Fruit fly (Drosophila melanogaster) whole organism, embryonic: ENCODE results near the gene Cep290.

Experiments used
- Asciz ChIP-seq: fragments of 200-800 bp; sonication (Bioruptor generic); optimal IDR thresholded peaks from 2 replicates; lab custom pipeline; 2017; ENCODE audit warnings: missing biosample characterization, mild to moderate bottlenecking, missing genetic modification characterization, missing genetic modification reagents
- B-H2 ChIP-seq: fragments of 200-800 bp; sonication (Bioruptor generic); optimal IDR thresholded peaks from 2 replicates; lab custom pipeline; 2018; ENCODE audit warnings: missing biosample characterization, mild to moderate bottlenecking, missing genetic modification characterization
- BtbVII ChIP-seq: fragments of 200-800 bp; sonication (Bioruptor generic); optimal IDR thresholded peaks from 3 replicates; lab custom pipeline; 2017; ENCODE audit warnings: missing biosample characterization, mild to moderate bottlenecking, missing genetic modification characterization
- CG10267 ChIP-seq: fragments of 200-800 bp; sonication (Bioruptor generic); optimal IDR thresholded peaks from 2 replicates; lab custom pipeline; 2018; ENCODE audit warnings: missing biosample characterization, mild to moderate bottlenecking, missing genetic modification characterization, moderate library complexity
- CG11247 ChIP-seq: fragments of 200-800 bp; sonication (Bioruptor generic); IDR thresholded peaks from 2 replicates; pipeline ENCODE4 v1.3.6; 2022; ENCODE audit warnings: missing biosample characterization, missing genetic modification characterization
- CG12236 ChIP-seq: fragments of 200-800 bp; sonication (Bioruptor generic); optimal IDR thresholded peaks from 2 replicates; lab custom pipeline; 2016; ENCODE audit warnings: missing biosample characterization, missing genetic modification characterization
- CG13894 ChIP-seq: fragments of 200-800 bp; sonication (Bioruptor generic); optimal IDR thresholded peaks from 3 replicates; lab custom pipeline; 2018; ENCODE audit warnings: missing biosample characterization, mild to moderate bottlenecking, missing genetic modification characterization, moderate library complexity
- CG15073 ChIP-seq: fragments of 200-800 bp; sonication (Bioruptor generic); optimal IDR thresholded peaks from 2 replicates; lab custom pipeline; 2016; ENCODE audit warnings: missing biosample characterization, missing genetic modification characterization
- CG1647 ChIP-seq: fragments of 200-800 bp; sonication (Bioruptor generic); optimal IDR thresholded peaks from 3 replicates; lab custom pipeline; 2016; ENCODE audit warnings: missing biosample characterization, missing genetic modification characterization
- CG17385 ChIP-seq: fragments of 200-800 bp; sonication (Bioruptor generic); optimal IDR thresholded peaks from 3 replicates; lab custom pipeline; 2018; ENCODE audit warnings: missing biosample characterization, mild to moderate bottlenecking, missing genetic modification characterization
- CG18262 ChIP-seq: fragments of 200-800 bp; optimal IDR thresholded peaks from 3 replicates; lab custom pipeline; 2019; ENCODE audit warnings: missing biosample characterization, mild to moderate bottlenecking, missing genetic modification characterization, moderate library complexity
- CG2129 ChIP-seq: fragments of 200-800 bp; sonication (Bioruptor generic); IDR thresholded peaks from 2 replicates; pipeline ENCODE4 v1.3.6; 2022; ENCODE audit warnings: missing biosample characterization, missing genetic modification characterization; ENCODE audit not compliant: partially characterized antibody
- CG2712 ChIP-seq: fragments of 200-800 bp; optimal IDR thresholded peaks from 3 replicates; lab custom pipeline; 2019; ENCODE audit warnings: missing biosample characterization, mild to moderate bottlenecking, missing genetic modification characterization, moderate library complexity
- CG31441 ChIP-seq: fragments of 200-800 bp; sonication (Bioruptor generic); IDR thresholded peaks from 2 replicates; pipeline ENCODE4 v1.3.6; 2022; ENCODE audit warnings: missing biosample characterization, missing genetic modification characterization
- CG32772 ChIP-seq: fragments of 200-800 bp; sonication (Bioruptor generic); IDR thresholded peaks from 2 replicates; pipeline ENCODE4 v1.3.6; 2022; ENCODE audit warnings: missing biosample characterization, missing genetic modification characterization
- CG6654 ChIP-seq: fragments of 200-800 bp; sonication (Bioruptor generic); optimal IDR thresholded peaks from 2 replicates; lab custom pipeline; 2017; ENCODE audit warnings: missing biosample characterization, mild to moderate bottlenecking, missing genetic modification characterization
- CG8089 ChIP-seq: fragments of 200-800 bp; sonication (Bioruptor generic); optimal IDR thresholded peaks from 3 replicates; lab custom pipeline; 2016; ENCODE audit warnings: missing biosample characterization, missing genetic modification characterization
- CG8924 ChIP-seq: fragments of 200-800 bp; optimal IDR thresholded peaks from 3 replicates; lab custom pipeline; 2019; ENCODE audit warnings: missing biosample characterization, mild to moderate bottlenecking, missing genetic modification characterization, moderate library complexity
- CG9215 ChIP-seq: fragments of 200-800 bp; sonication (Bioruptor generic); IDR thresholded peaks from 2 replicates; pipeline ENCODE4 v1.3.6; 2022; ENCODE audit warnings: missing biosample characterization, missing genetic modification characterization
- CG9797 ChIP-seq: fragments of 200-800 bp; sonication (Bioruptor generic); optimal IDR thresholded peaks from 3 replicates; lab custom pipeline; 2018; ENCODE audit warnings: missing biosample characterization, mild to moderate bottlenecking, missing genetic modification characterization
- Camta ChIP-seq: fragments of 200-800 bp; sonication (Bioruptor generic); optimal IDR thresholded peaks from 2 replicates; lab custom pipeline; 2016; ENCODE audit warnings: missing biosample characterization, missing genetic modification characterization
- CoRest ChIP-seq: fragments of 200-800 bp; sonication (Bioruptor generic); optimal IDR thresholded peaks from 3 replicates; lab custom pipeline; 2018; ENCODE audit warnings: missing biosample characterization, mild to moderate bottlenecking, missing genetic modification characterization, moderate library complexity
- Dll ChIP-seq: fragments of 200-800 bp; sonication (Bioruptor generic); IDR thresholded peaks from 4 replicates; pipeline ENCODE4 v1.3.6; 2022; ENCODE audit warnings: missing biosample characterization, missing genetic modification characterization; ENCODE audit not compliant: partially characterized antibody
- Drgx ChIP-seq: fragments of 200-800 bp; sonication (Bioruptor generic); IDR thresholded peaks from 2 replicates; pipeline ENCODE4 v1.3.6; 2022; ENCODE audit warnings: missing biosample characterization, missing genetic modification characterization
- Eip74EF ChIP-seq, 2 experiments: fragments of 200-800 bp in 1 of 2; fragments of >200 bp in 1 of 2; sonication (Bioruptor generic) in 1 of 2; optimal IDR thresholded peaks; 2 replicates each; lab custom pipeline; 2017 to 2019; ENCODE audit warnings: missing biosample characterization in 2 of 2, missing genetic modification characterization in 2 of 2, mild to moderate bottlenecking in 1 of 2, moderate library complexity in 1 of 2
- Fer1 ChIP-seq: fragments of 200-800 bp; sonication (Bioruptor generic); optimal IDR thresholded peaks from 2 replicates; lab custom pipeline; 2017; ENCODE audit warnings: missing biosample characterization, mild to moderate bottlenecking, missing genetic modification characterization
- GATAe ChIP-seq: fragments of 200-800 bp; sonication (Bioruptor generic); conservative IDR thresholded peaks from 2 replicates; pipeline ENCODE4 v1.3.6; 2022; ENCODE audit warnings: missing biosample characterization, missing genetic modification characterization
- Hr3 ChIP-seq: fragments of 200-800 bp; sonication (Bioruptor generic); optimal IDR thresholded peaks from 3 replicates; lab custom pipeline; 2016; ENCODE audit warnings: missing biosample characterization, missing genetic modification characterization
- Lim3 ChIP-seq: fragments of 200-800 bp; sonication (Bioruptor generic); IDR thresholded peaks from 2 replicates; pipeline ENCODE4 v1.3.6; 2022; ENCODE audit warnings: missing biosample characterization, missing genetic modification characterization
- MTF-1 ChIP-seq: fragments of 200-800 bp; sonication (Bioruptor generic); optimal IDR thresholded peaks from 2 replicates; lab custom pipeline; 2018; ENCODE audit warnings: missing biosample characterization, mild to moderate bottlenecking, missing genetic modification characterization, borderline replicate concordance
- NK7.1 ChIP-seq: fragments of 200-800 bp; sonication (Bioruptor generic); optimal IDR thresholded peaks from 3 replicates; lab custom pipeline; 2016; ENCODE audit warnings: missing biosample characterization, missing genetic modification characterization
- Nf-YA ChIP-seq: fragments of 200-800 bp; sonication (Bioruptor generic); IDR thresholded peaks from 2 replicates; pipeline ENCODE4 v1.3.6; 2022; ENCODE audit warnings: missing biosample characterization, missing genetic modification characterization
- Ravus ChIP-seq: fragments of 200-800 bp; sonication (Bioruptor generic); IDR thresholded peaks from 2 replicates; pipeline ENCODE4 v1.3.6; 2022; ENCODE audit warnings: missing biosample characterization, missing genetic modification characterization
- Taf1 ChIP-seq: fragments of 200-800 bp; sonication (Bioruptor generic); IDR thresholded peaks from 2 replicates; pipeline ENCODE4 v1.3.6; 2022; ENCODE audit warnings: missing biosample characterization, missing genetic modification characterization
- Usf ChIP-seq: fragments of 200-800 bp; sonication (Bioruptor generic); optimal IDR thresholded peaks from 2 replicates; lab custom pipeline; 2017; ENCODE audit warnings: missing genotype, missing biosample characterization, missing genetic modification characterization
- ap ChIP-seq: fragments of 200-800 bp; sonication (Bioruptor generic); IDR thresholded peaks from 2 replicates; pipeline ENCODE4 v1.3.6; 2022; ENCODE audit warnings: missing biosample characterization, missing genetic modification characterization
- ems ChIP-seq: fragments of 200-800 bp; sonication (Bioruptor generic); optimal IDR thresholded peaks from 3 replicates; lab custom pipeline; 2016; ENCODE audit warnings: missing biosample characterization, missing genetic modification characterization
- fd96Cb ChIP-seq: fragments of 200-800 bp; sonication (Bioruptor generic); optimal IDR thresholded peaks from 2 replicates; lab custom pipeline; 2018; ENCODE audit warnings: missing biosample characterization, mild to moderate bottlenecking, missing genetic modification characterization, moderate library complexity
- gcm2 ChIP-seq: fragments of 200-800 bp; sonication (Bioruptor generic); optimal IDR thresholded peaks from 2 replicates; lab custom pipeline; 2016; ENCODE audit warnings: missing biosample characterization, missing genetic modification characterization
- gem ChIP-seq: fragments of 200-800 bp; sonication (Bioruptor generic); optimal IDR thresholded peaks from 2 replicates; lab custom pipeline; 2019; ENCODE audit warnings: missing biosample characterization, mild to moderate bottlenecking, missing genetic modification characterization, moderate library complexity
- grau ChIP-seq: fragments of 200-800 bp; optimal IDR thresholded peaks from 3 replicates; lab custom pipeline; 2019; ENCODE audit warnings: missing biosample characterization, mild to moderate bottlenecking, missing genetic modification characterization, moderate library complexity
- gt ChIP-seq: fragments of 200-800 bp; sonication (Bioruptor generic); IDR thresholded peaks from 2 replicates; pipeline ENCODE4 v1.3.6; 2022; ENCODE audit warnings: missing biosample characterization, missing genetic modification characterization
- hb ChIP-seq: fragments of 200-800 bp; sonication (Bioruptor generic); IDR thresholded peaks from 3 replicates; pipeline ENCODE4 v1.3.6; 2022; ENCODE audit warnings: missing biosample characterization, missing genetic modification characterization; ENCODE audit not compliant: partially characterized antibody
- hbn ChIP-seq: fragments of 200-800 bp; sonication (Bioruptor generic); IDR thresholded peaks from 2 replicates; pipeline ENCODE4 v1.3.6; 2022; ENCODE audit warnings: missing biosample characterization, missing genetic modification characterization; ENCODE audit not compliant: partially characterized antibody
- org-1 ChIP-seq: fragments of 200-800 bp; sonication (Bioruptor generic); optimal IDR thresholded peaks from 2 replicates; lab custom pipeline; 2017; ENCODE audit warnings: missing biosample characterization, missing genetic modification characterization
- row ChIP-seq: fragments of 200-800 bp; sonication (Bioruptor generic); IDR thresholded peaks from 3 replicates; pipeline ENCODE4 v1.3.6; 2022; ENCODE audit warnings: missing biosample characterization, missing genetic modification characterization
- slou ChIP-seq: fragments of 200-800 bp; sonication (Bioruptor generic); optimal IDR thresholded peaks from 3 replicates; lab custom pipeline; 2016; ENCODE audit warnings: missing biosample characterization, missing genetic modification characterization
- ttk ChIP-seq: fragments of 200-800 bp; sonication (Bioruptor generic); IDR thresholded peaks from 2 replicates; pipeline ENCODE4 v2.1.2; 2022; ENCODE audit warnings: missing biosample characterization, missing genetic modification characterization
- wek ChIP-seq: fragments of 200-800 bp; sonication (Bioruptor generic); optimal IDR thresholded peaks from 3 replicates; lab custom pipeline; 2018; ENCODE audit warnings: missing biosample characterization, mild to moderate bottlenecking, missing genetic modification characterization, moderate library complexity
- yki ChIP-seq: fragments of >200 bp; optimal IDR thresholded peaks from 3 replicates; lab custom pipeline; 2018

The Cep290 gene

dm6 chr3L:802700-803273 is 40.9 kb upstream of the Cep290 start (continued):
- TF ChIP-seq CG8924 (tag; lab: Kevin White, UChicago): peak; percentile 83
- TF ChIP-seq CG11247 (GFP tag; lab: Robert Waterston, UW): peak; percentile 91
- peak; percentile 85 for TF ChIP-seq BtbVII (GFP tag; lab: Kevin White, UChicago)
- peak; percentile 88 for TF ChIP-seq fd96Cb (tag; lab: Kevin White, UChicago)
- peak; percentile 88 for TF ChIP-seq org-1 (GFP tag; lab: Kevin White, UChicago)
- TF ChIP-seq Asciz: peak; percentile 60
- TF ChIP-seq Eip74EF (GFP tag; optimal IDR thresholded peaks at IDR 0.05; lab: Kevin White, UChicago): peak in 1 of 2 experiments; percentile 56
- peak; percentile 96 for TF ChIP-seq row (GFP tag; lab: Robert Waterston, UW)
- TF ChIP-seq CG8089 (GFP tag; lab: Kevin White, UChicago): peak; percentile 82
- peak; percentile 78 for TF ChIP-seq gcm2 (GFP tag; lab: Kevin White, UChicago)
- TF ChIP-seq B-H2 (GFP tag; lab: Kevin White, UChicago): peak; percentile 77
- peak; percentile 72 for TF ChIP-seq gt (GFP tag; lab: Robert Waterston, UW)
- TF ChIP-seq hb (GFP tag; lab: Robert Waterston, UW): no peak
- peak; percentile 69 for TF ChIP-seq CG10267 (tag; lab: Kevin White, UChicago)
- no peak for TF ChIP-seq yki
- peak; percentile 85 for TF ChIP-seq CG2712 (tag; lab: Kevin White, UChicago)
- TF ChIP-seq wek: peak; percentile 81
- TF ChIP-seq gem (tag; lab: Kevin White, UChicago): peak; percentile 91
- peak; percentile 82 for TF ChIP-seq ap
- peak; percentile 59 for TF ChIP-seq CG6654 (GFP tag; lab: Kevin White, UChicago)
- peak; percentile 80 for TF ChIP-seq Hr3 (GFP tag; lab: Kevin White, UChicago)
- TF ChIP-seq Taf1: peak; percentile 87
- TF ChIP-seq CG18262 (tag; lab: Kevin White, UChicago): peak; percentile 80
- TF ChIP-seq CG9215 (GFP tag; lab: Robert Waterston, UW): peak; percentile 78
- peak; percentile 49 for TF ChIP-seq Ravus
- TF ChIP-seq Nf-YA (GFP tag; lab: Robert Waterston, UW): peak; percentile 77
- peak; percentile 90 for TF ChIP-seq Fer1 (GFP tag; lab: Kevin White, UChicago)
- TF ChIP-seq CG1647 (GFP tag; lab: Kevin White, UChicago): peak; percentile 89
- TF ChIP-seq Dll (GFP tag; lab: Robert Waterston, UW): no peak
- TF ChIP-seq MTF-1 (GFP tag; lab: Kevin White, UChicago): peak; percentile 67
- TF ChIP-seq CG32772 (GFP tag; lab: Robert Waterston, UW): peak; percentile 94
- peak; percentile 96 for TF ChIP-seq Drgx (GFP tag; lab: Robert Waterston, UW)
- peak; percentile 54 for TF ChIP-seq slou (GFP tag; lab: Kevin White, UChicago)
- peak; percentile 79 for TF ChIP-seq CG12236
- TF ChIP-seq Camta (GFP tag; lab: Kevin White, UChicago): peak; percentile 83
- no peak for TF ChIP-seq CG9797 (GFP tag; lab: Kevin White, UChicago)
- no peak for TF ChIP-seq CG2129 (GFP tag; lab: Robert Waterston, UW)
- TF ChIP-seq CG17385 (GFP tag; lab: Kevin White, UChicago): peak; percentile 85
- TF ChIP-seq CG31441 (GFP tag; lab: Robert Waterston, UW): peak; percentile 77
- TF ChIP-seq ems: peak; percentile 80
- peak; percentile 67 for TF ChIP-seq NK7.1 (GFP tag; lab: Kevin White, UChicago)
- TF ChIP-seq Usf (GFP tag; lab: Kevin White, UChicago): peak; percentile 58
- TF ChIP-seq CG13894: peak; percentile 83
- TF ChIP-seq Lim3 (GFP tag; lab: Robert Waterston, UW): peak; percentile 58
- peak; percentile 60 for TF ChIP-seq CG15073 (GFP tag; lab: Kevin White, UChicago)
- TF ChIP-seq grau (tag; lab: Kevin White, UChicago): peak; percentile 97
- peak; percentile 91 for TF ChIP-seq ttk (GFP tag; lab: Robert Waterston, UW)
- no peak for TF ChIP-seq GATAe (GFP tag; lab: Robert Waterston, UW)
- TF ChIP-seq hbn (GFP tag; lab: Robert Waterston, UW): no peak
- TF ChIP-seq CoRest (tag; lab: Kevin White, UChicago): peak; percentile 86
